Worm (Caenorhabditis elegans): ENCODE measurements around the gene cyp-37A1.

DNA sequence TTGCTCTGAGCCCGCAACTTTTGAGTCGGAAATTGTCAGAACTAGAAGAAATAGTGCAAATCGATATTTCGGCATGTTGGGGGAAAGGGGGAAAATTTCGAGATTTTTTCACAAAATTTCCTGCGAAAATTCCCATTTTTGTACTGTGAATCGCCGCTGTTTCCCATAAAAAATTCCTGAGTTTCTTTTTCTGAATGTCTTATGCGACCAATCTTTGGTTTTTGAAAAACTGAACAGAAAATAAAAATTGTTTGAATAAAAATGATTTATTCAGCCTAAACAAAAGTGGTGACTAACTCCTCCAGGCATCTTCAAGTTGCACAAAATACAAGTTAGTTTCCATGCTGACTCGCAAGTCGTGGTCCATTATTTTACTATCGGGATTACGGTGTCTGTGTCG, 50.5 kb downstream of the cyp-37A1 start, which contains the start of gene W07G1.7:
- TF ChIP-seq him-1 (tag; optimal IDR thresholded peaks at IDR 0.05) (no peak), W03F9.2 (tag; optimal IDR thresholded peaks at IDR 0.05) (no peak), dao-5 (tag; optimal IDR thresholded peaks at IDR 0.05) (no peak)
